ENCODE assay signal across 1 fruit fly cellular context in the genomic region with DNA sequence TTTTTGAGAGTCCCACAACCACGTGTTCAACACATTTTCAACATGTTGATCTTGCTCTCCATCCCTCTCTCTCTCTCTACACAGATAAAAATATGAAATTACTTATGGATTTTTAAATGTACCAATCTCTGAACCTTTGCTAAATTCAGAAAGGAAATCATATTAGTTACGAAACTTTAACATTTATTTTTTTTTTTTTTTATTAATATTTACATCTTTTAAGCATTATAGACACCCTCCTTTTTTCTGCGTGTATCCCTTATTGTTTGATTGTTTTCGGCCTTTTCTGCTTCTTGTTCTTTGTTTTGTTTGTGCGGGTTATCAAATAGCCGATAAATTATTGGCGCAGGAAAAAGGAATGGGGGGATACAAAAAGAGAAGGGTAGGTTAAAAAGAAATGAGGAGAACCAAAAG.
A peak's percentile ranks its signal among the peaks of the same experiment; 100 is the strongest.
TF ChIP-seq lines count a peak whose summit lies in the region.

No protein-coding gene starts in this region.

TF ChIP-seq in whole organism, embryonic, 481 proteins besides CTCF, POLR2A, EP300 and RAD21 (continued from another document):
- TF ChIP-seq gce (GFP tag; IDR thresholded peaks at IDR 0.05; lab: Robert Waterston, UW) (peak; percentile 96), ase (GFP tag; IDR thresholded peaks at IDR 0.05; lab: Robert Waterston, UW) (peak; percentile 94), CG6272 (GFP tag; IDR thresholded peaks at IDR 0.05; lab: Robert Waterston, UW) (peak; percentile 88)
